Worm (Caenorhabditis elegans): ENCODE measurements around the gene daf-2.

The daf-2 gene

ce11 chrIII:3067909-3068455 is 27.3 kb upstream of the daf-2 start, which contains the start of gene ubl-1 (continued):
- TF ChIP-seq xnd-1 (tag; optimal IDR thresholded peaks at IDR 0.05) (peak; percentile 1), Y79H2A.3 (GFP tag; conservative IDR thresholded peaks at IDR 0.05) (no peak), K12H6.12 (tag; optimal IDR thresholded peaks at IDR 0.05) (no peak), pha-4 (tag; optimal IDR thresholded peaks at IDR 0.05) (peak; percentile 10), fkh-3 (tag; optimal IDR thresholded peaks at IDR 0.05) (no peak), madf-10 (tag; optimal IDR thresholded peaks at IDR 0.05) (peak; percentile 14), ztf-28 (GFP tag; IDR thresholded peaks at IDR 0.05) (no peak), akir-1 (GFP tag; optimal IDR thresholded peaks at IDR 0.05) (no peak), rec-8 (tag; optimal IDR thresholded peaks at IDR 0.05) (no peak), rpc-1 (optimal IDR thresholded peaks at IDR 0.05) (peak; percentile 2), rpc-1 (tag; optimal IDR thresholded peaks at IDR 0.05) (no peak), ztf-26 (tag; optimal IDR thresholded peaks at IDR 0.05) (no peak), tbx-9 (tag; optimal IDR thresholded peaks at IDR 0.05; ENCODE audit: borderline replicate concordance) (no peak), tlf-1 (GFP tag; optimal IDR thresholded peaks at IDR 0.05) (peak; percentile 18), madf-6 (GFP tag; IDR thresholded peaks at IDR 0.05) (peak; percentile 74), hmg-1.2 (GFP tag; IDR thresholded peaks at IDR 0.05) (peak; percentile 55; the same call in 1 of the 2 replicates), dox-1 (GFP tag; IDR thresholded peaks at IDR 0.05) (peak; percentile 87), him-1 (tag; optimal IDR thresholded peaks at IDR 0.05) (no peak), somi-1 (GFP tag; optimal IDR thresholded peaks at IDR 0.05) (no peak), snpc-1.3 (tag; optimal IDR thresholded peaks at IDR 0.05; ENCODE audit: insufficient read depth) (peak; percentile 49), attf-5 (GFP tag; optimal IDR thresholded peaks at IDR 0.05) (peak; percentile 85), aptf-2 (GFP tag; conservative IDR thresholded peaks at IDR 0.05) (no peak), dpff-1 (tag; optimal IDR thresholded peaks at IDR 0.05) (no peak), ztf-3 (GFP tag; optimal IDR thresholded peaks at IDR 0.05) (no peak), zim-3 (tag; optimal IDR thresholded peaks at IDR 0.05) (no peak), F37B4.10 (GFP tag; IDR thresholded peaks at IDR 0.05) (no peak), ceh-58 (GFP tag; IDR thresholded peaks at IDR 0.05) (no peak), mel-28 (tag; optimal IDR thresholded peaks at IDR 0.05; ENCODE audit: borderline replicate concordance) (no peak), hlh-26 (GFP tag; conservative IDR thresholded peaks at IDR 0.05) (no peak), B0035.1 (tag; optimal IDR thresholded peaks at IDR 0.05) (no peak), aptf-3 (GFP tag; IDR thresholded peaks at IDR 0.05) (no peak), bed-1 (GFP tag; IDR thresholded peaks at IDR 0.05) (no peak), F52B5.7 (tag; optimal IDR thresholded peaks at IDR 0.05) (no peak), dpl-1 (GFP tag; optimal IDR thresholded peaks at IDR 0.05) (peak; percentile 78), tbp1 (GFP tag; optimal IDR thresholded peaks at IDR 0.05) (peak; percentile 59), ceh-79 (tag; optimal IDR thresholded peaks at IDR 0.05) (no peak), F39B2.1 (GFP tag; IDR thresholded peaks at IDR 0.05) (no peak), lin-26 (GFP tag; IDR thresholded peaks at IDR 0.05) (no peak), efl-1 (GFP tag; optimal IDR thresholded peaks at IDR 0.05) (peak; percentile 71), let-607 (tag; optimal IDR thresholded peaks at IDR 0.05) (no peak), mcd-1 (GFP tag; IDR thresholded peaks at IDR 0.05) (peak; percentile 97), atf-7 (tag; optimal IDR thresholded peaks at IDR 0.05) (no peak), mxl-1 (tag; optimal IDR thresholded peaks at IDR 0.05) (no peak), hmg-20 (GFP tag; IDR thresholded peaks at IDR 0.05) (no peak), ets-4 (GFP tag; optimal IDR thresholded peaks at IDR 0.05) (no peak), nfya-1 (tag; optimal IDR thresholded peaks at IDR 0.05; ENCODE audit: borderline replicate concordance, insufficient read depth) (no peak), gei-17 (GFP tag; optimal IDR thresholded peaks at IDR 0.05) (no peak), Y53F4B.3 (GFP tag; IDR thresholded peaks at IDR 0.05) (no peak), C06A6.2 (GFP tag; conservative IDR thresholded peaks at IDR 0.05) (no peak; the same call in 1 of the 2 replicates)
